Worm (Caenorhabditis elegans) whole organism, midembryonic: ENCODE measurements around the gene C09G1.4.

Source experiments
- T22C8.4 ChIP-seq: fragments of 200-800 bp; sonication (Bioruptor generic); IDR thresholded peaks from 2 replicates; pipeline ENCODE4 v1.3.6; 2022; ENCODE audit warnings: missing genetic modification characterization, missing compliant biosample characterization
- cog-1 ChIP-seq: sonication (generic microtip); optimal IDR thresholded peaks from 2 replicates; lab custom pipeline; 2016; ENCODE audit warnings: missing genetic modification characterization, missing compliant biosample characterization
- klf-2 ChIP-seq: fragments of 200-800 bp; sonication (Bioruptor generic); conservative IDR thresholded peaks from 2 replicates; pipeline ENCODE4 v1.3.6; 2022; ENCODE audit warnings: missing genetic modification reagents, missing genetic modification characterization, missing compliant biosample characterization
- tab-1 ChIP-seq: fragments of 200-800 bp; sonication (Bioruptor generic); IDR thresholded peaks from 2 replicates; pipeline ENCODE4 v1.3.6; 2022; ENCODE audit warnings: missing genetic modification characterization, missing compliant biosample characterization
- ztf-29 ChIP-seq: fragments of 200-800 bp; sonication (Bioruptor generic); IDR thresholded peaks from 2 replicates; pipeline ENCODE4 v1.3.6; 2022; ENCODE audit warnings: missing genetic modification reagents, missing genetic modification characterization, missing compliant biosample characterization

- TF ChIP-seq cog-1 (tag; lab: Kevin White, UChicago): no peak
- TF ChIP-seq tab-1 (GFP tag; lab: Robert Waterston, UW): no peak
- no peak for TF ChIP-seq ztf-29 (GFP tag; lab: Robert Waterston, UW)
- TF ChIP-seq klf-2: no peak
- TF ChIP-seq T22C8.4 (GFP tag; lab: Robert Waterston, UW): no peak
These were observed 66.6 kb downstream of the C09G1.4 start for ce11 chrX:15939759-15940334.
